Worm (Caenorhabditis elegans): ENCODE data around the gene ubh-4.
A peak's percentile ranks its signal among the peaks of the same experiment; 100 is the strongest.

ubh-4 gene

DNA sequence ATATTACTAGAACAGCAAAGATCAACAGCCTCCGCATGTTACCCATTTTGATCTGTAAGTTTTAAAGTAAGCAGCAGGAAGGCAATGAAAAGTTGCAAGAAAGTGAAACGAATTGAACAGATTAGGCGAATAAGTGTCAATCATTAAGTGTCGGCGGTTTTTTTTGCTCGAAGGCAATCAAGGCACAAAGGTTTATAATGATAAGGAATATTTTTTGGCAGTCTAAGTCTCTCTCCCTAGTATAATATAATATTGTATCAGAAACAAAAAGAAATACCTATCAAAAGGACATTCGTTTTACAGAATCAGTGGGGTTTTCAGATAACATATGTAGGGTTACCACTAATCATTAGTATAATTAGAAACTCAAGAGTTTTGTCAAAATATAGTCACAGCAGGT, 6.7 kb downstream of the ubh-4 start, which contains the start of gene nrf-6:
nrf-6 (minus strand) TSS at position 52 of the 400 bp plus-strand sequence.
- no peak for TF ChIP-seq F26F4.8 (GFP tag; conservative IDR thresholded peaks at IDR 0.05)
- TF ChIP-seq ceh-32 (tag; optimal IDR thresholded peaks at IDR 0.05; ENCODE audit: poor library complexity): no peak
- peak; percentile 10 for TF ChIP-seq T20F7.1 (GFP tag; optimal IDR thresholded peaks at IDR 0.05)
- TF ChIP-seq nhr-28 (tag; optimal IDR thresholded peaks at IDR 0.05): peak; percentile 66
- TF ChIP-seq pqm-1 (tag; optimal IDR thresholded peaks at IDR 0.05): peak; percentile 43
- TF ChIP-seq aly-2 (tag; optimal IDR thresholded peaks at IDR 0.05): no peak
- TF ChIP-seq attf-4 (tag; optimal IDR thresholded peaks at IDR 0.05): no peak
- TF ChIP-seq daf-16 (GFP tag; optimal IDR thresholded peaks at IDR 0.05): peak in 1 of 2 experiments; percentile 11
- TF ChIP-seq daf-16 (tag; optimal IDR thresholded peaks at IDR 0.05): peak; percentile 49
- TF ChIP-seq lin-15B (tag; optimal IDR thresholded peaks at IDR 0.05): no peak
- TF ChIP-seq php-3 (GFP tag; IDR thresholded peaks at IDR 0.05): peak; percentile 46; the same call in 1 of the 2 replicates
- no peak for TF ChIP-seq zfp-3 (GFP tag; conservative IDR thresholded peaks at IDR 0.05)
- TF ChIP-seq egl-43 (GFP tag; IDR thresholded peaks at IDR 0.05): no peak
- no peak for TF ChIP-seq daf-19 (GFP tag; conservative IDR thresholded peaks at IDR 0.05)
- TF ChIP-seq ces-1 (GFP tag; optimal IDR thresholded peaks at IDR 0.05): no peak
- no peak for TF ChIP-seq daf-8 (GFP tag; IDR thresholded peaks at IDR 0.05)
- TF ChIP-seq ceh-82 (tag; optimal IDR thresholded peaks at IDR 0.05): no peak
- TF ChIP-seq F44E2.7 (GFP tag; IDR thresholded peaks at IDR 0.05): no peak
- TF ChIP-seq ztf-7 (tag; optimal IDR thresholded peaks at IDR 0.05): no peak
- peak; percentile 41 for TF ChIP-seq nhr-48 (tag; optimal IDR thresholded peaks at IDR 0.05)
- peak; percentile 90 for TF ChIP-seq dmd-6 (GFP tag; IDR thresholded peaks at IDR 0.05)
- TF ChIP-seq snpc-4 (tag; optimal IDR thresholded peaks at IDR 0.05): no peak
- no peak for TF ChIP-seq unc-130 (GFP tag; optimal IDR thresholded peaks at IDR 0.05)
- TF ChIP-seq madf-5 (GFP tag; IDR thresholded peaks at IDR 0.05): no peak
- no peak for TF ChIP-seq lim-7 (GFP tag; IDR thresholded peaks at IDR 0.05)
- no peak for TF ChIP-seq dmd-8 (GFP tag; IDR thresholded peaks at IDR 0.05)
- TF ChIP-seq madf-9 (GFP tag; conservative IDR thresholded peaks at IDR 0.05): no peak
- TF ChIP-seq nhr-10 (tag; optimal IDR thresholded peaks at IDR 0.05): no peak
- no peak for TF ChIP-seq ZK337.2 (GFP tag; IDR thresholded peaks at IDR 0.05)
- no peak for TF ChIP-seq hlh-30 (tag; optimal IDR thresholded peaks at IDR 0.05; ENCODE audit: insufficient read depth)
- no peak for TF ChIP-seq zfp-2 (tag; optimal IDR thresholded peaks at IDR 0.05)
- TF ChIP-seq T26A8.4 (GFP tag; IDR thresholded peaks at IDR 0.05): no peak
- no peak for TF ChIP-seq F10B5.3 (tag; optimal IDR thresholded peaks at IDR 0.05)
- 0 out of 2 replicates have a peak, but pooled peaks have one; percentile 10 for TF ChIP-seq lin-1 (GFP tag; IDR thresholded peaks at IDR 0.05)
- no peak for TF ChIP-seq Y5F2A.4 (GFP tag; optimal IDR thresholded peaks at IDR 0.05)
- no peak for TF ChIP-seq F49E8.2 (tag; optimal IDR thresholded peaks at IDR 0.05; ENCODE audit: borderline replicate concordance)
- no peak for TF ChIP-seq dpl-1 (GFP tag; optimal IDR thresholded peaks at IDR 0.05)
- TF ChIP-seq mxl-2 (GFP tag; conservative IDR thresholded peaks at IDR 0.05): no peak
- peak; percentile 66; the same call in 1 of the 2 replicates for TF ChIP-seq tra-1 (GFP tag; IDR thresholded peaks at IDR 0.05)
- no peak for TF ChIP-seq mdt-29 (GFP tag; IDR thresholded peaks at IDR 0.05)
- TF ChIP-seq D1046.2 (GFP tag; IDR thresholded peaks at IDR 0.05): no peak
- peak; percentile 61 for TF ChIP-seq hlh-11 (tag; optimal IDR thresholded peaks at IDR 0.05)
- TF ChIP-seq dve-1 (tag; optimal IDR thresholded peaks at IDR 0.05; ENCODE audit: insufficient read depth): peak; percentile 74
- no peak for TF ChIP-seq aha-1 (tag)
- TF ChIP-seq nhr-6 (tag; optimal IDR thresholded peaks at IDR 0.05): no peak

Measured in whole organism, L4 larva.